Worm (Caenorhabditis elegans): ENCODE results near the gene Y113G7A.14.

DNA sequence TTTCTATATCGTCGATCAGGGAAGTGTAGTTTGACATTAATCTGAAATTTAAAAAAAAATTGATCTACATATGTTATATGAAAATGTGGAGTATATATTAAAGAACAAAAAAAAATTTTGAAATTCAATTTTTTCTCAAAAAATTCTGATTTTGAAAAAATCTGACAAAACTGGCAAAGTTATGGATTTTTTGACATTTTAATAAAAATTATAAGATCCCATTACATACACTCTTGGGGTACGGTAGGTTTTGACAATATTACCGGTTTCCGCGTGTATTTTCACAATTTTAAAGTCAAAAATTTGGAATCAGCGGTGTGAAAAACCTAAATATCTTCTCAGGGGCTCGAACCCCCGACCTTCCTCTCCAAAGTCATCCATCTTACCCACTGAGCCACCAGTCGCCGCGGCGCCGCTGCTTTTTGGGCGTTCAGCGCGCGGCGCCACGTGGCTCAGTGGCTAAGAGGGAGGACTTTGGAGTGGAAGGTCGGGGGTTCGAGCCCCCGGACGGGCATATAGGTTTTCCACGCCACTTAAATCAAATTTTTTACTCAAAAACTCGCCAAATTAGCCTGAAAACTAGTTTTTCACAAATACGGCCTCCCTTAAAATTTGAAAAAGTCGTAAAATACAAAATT, at the start of gene Y113G7A.14:
- TF ChIP-seq let-607 (tag; optimal IDR thresholded peaks at IDR 0.05) (no peak), nhr-179 (tag; optimal IDR thresholded peaks at IDR 0.05) (no peak), rpc-1 (optimal IDR thresholded peaks at IDR 0.05) (no peak), rpc-1 (tag; optimal IDR thresholded peaks at IDR 0.05) (no peak)
